Worm (Caenorhabditis elegans): ENCODE results near the gene cup-16.

Gene cup-16

DNA sequence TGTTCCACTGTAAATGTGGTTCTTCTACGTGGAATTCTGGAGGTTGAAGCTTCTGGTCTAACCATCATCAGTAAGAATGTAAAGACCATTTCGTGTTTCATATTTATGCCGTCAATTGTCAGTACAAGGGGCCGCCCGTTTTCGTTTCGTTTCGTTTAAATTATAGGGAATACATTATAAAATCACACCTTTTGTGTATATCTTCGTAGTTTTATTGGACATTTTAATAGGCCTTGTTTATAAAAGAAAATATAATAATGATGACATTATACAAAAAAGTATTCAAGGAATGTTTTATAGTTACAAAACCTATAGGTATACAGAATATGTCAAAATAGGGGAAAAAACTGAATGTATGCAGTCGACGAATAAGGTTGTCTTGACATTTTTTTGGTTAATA is 3.2 kb upstream of the cup-16 start, which contains the start of gene ceh-7:
ceh-7 (minus strand) TSS at position 101 of the 400 bp plus-strand sequence.
- TF ChIP-seq unc-62 (GFP tag; optimal IDR thresholded peaks at IDR 0.05) = no peak

DNA sequence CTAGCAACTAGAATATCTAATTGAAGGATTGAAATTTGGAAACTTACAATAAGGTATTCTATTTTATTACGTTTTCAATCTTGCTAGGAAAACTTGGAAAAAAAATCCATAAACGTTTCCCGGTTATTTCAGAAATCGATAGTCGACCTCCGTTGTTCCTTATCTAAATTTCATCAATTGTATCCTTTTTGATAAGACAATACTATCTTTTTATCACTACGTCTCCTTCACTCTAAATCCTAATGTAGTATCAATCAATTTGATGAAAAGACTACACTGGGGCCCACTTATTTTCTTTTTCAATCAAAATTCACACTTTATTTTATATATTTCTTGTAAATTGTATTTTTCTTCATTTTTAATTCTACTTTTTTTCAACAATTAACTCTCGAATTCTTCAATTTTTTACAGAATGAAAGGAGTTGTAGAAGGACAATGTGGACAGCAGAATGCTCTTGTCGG is 2.5 kb upstream of the cup-16 start, which contains the start of gene prx-5:
prx-5 (plus strand) TSS at position 412 of the 462 bp plus-strand sequence.
- no peak for TF ChIP-seq unc-62 (GFP tag; optimal IDR thresholded peaks at IDR 0.05)

- no peak for TF ChIP-seq unc-62 (GFP tag; optimal IDR thresholded peaks at IDR 0.05)
These were observed 3.4 kb downstream of the cup-16 start, which contains the start of gene srg-15 for ce11 chrII:8710317-8710716. srg-15 (minus strand) TSS chrII:8710417.

- TF ChIP-seq unc-62 (GFP tag; optimal IDR thresholded peaks at IDR 0.05) = no peak
These were observed 8.0 kb downstream of the cup-16 start, which contains the start of the genes rab-21 and T01B7.13 for ce11 chrII:8714913-8715447. rab-21 (minus strand) TSS chrII:8715013. T01B7.13 (plus strand) TSS chrII:8715397.

DNA sequence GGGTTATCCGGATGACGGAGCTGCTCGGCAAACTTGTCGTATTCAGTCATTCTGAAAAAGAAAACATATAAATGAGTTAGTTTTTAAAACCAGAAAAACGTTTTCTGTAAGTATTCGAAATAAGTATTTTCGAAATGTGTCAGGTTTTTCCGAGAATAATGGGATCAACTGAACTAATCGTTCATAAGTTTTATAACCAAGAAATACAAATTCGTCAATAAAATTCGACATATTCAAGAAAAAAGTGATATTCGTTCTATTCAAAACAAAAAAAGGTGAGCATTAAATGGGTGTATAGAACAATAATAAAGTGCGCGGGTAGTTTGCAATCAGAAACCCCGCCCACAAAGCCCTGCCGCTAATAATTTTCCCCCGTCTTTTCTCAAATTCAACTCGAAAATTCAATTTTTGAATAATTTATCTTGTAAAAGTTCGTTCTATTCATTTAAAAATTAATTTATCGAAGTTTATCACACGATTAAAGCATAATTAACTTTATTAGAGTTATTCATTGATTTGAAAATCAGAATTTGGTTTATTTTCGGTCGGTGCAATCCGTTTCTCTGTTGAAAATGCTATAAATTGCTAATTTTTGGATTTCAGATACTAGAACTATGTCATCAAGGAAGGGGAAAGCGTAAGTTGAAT is 9.4 kb downstream of the cup-16 start, which contains the start of the genes cyn-11 and T01B7.5:
cyn-11 (minus strand) TSS at position 51 of the 648 bp plus-strand sequence.
T01B7.5 (plus strand) TSS at position 598 of the 648 bp plus-strand sequence.
- no peak for TF ChIP-seq unc-62 (GFP tag; optimal IDR thresholded peaks at IDR 0.05)

DNA sequence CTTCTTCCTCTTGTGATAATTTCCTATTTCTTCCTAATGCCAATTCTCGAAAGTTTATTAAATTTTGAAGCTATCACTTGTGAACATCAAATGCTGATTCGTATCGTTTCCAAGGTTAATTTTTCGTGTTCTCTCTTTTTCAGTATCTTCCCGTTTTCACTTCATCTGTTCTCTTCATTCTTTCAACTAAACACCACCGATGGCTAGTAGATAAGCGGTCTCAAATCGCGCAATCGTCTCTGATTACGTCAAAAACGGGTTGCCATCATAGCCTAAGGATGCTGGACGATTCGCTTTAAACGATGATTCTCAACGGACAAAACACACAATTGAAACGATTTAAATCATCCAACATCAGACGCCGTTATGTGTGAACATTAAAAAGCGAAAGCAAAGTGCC is 10.6 kb downstream of the cup-16 start:
- no peak for TF ChIP-seq unc-62 (GFP tag; optimal IDR thresholded peaks at IDR 0.05)

DNA sequence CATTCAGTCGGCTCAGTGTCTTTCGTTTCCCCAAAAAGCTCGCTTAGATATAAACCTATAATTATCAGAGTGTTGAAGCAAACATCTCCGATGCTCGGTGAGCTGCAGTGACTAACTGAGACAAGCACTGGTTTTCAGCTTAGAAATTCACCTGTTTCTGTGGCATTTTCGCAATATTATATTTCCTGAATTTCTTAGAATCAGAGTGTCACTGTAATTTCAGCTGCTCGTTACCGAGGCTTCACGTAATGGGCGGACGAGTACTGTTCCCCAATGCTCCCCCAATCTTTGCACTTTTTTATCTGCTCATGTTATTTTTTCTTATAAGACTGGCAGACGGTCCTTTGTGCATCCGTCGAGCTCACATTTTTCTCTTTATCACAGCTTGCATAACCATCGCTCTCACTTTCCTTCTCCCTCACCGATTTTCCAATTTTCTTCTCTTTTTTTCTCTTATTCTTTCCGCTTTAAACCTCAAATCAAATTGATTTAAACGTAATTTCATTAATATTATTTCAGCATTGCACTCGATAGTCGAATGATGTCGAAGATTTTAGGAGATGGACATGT is 15.1 kb downstream of the cup-16 start, which contains the start of gene trcs-2:
trcs-2 (plus strand) TSS at position 520 of the 570 bp plus-strand sequence.
- no peak for TF ChIP-seq unc-62 (GFP tag; optimal IDR thresholded peaks at IDR 0.05)

DNA sequence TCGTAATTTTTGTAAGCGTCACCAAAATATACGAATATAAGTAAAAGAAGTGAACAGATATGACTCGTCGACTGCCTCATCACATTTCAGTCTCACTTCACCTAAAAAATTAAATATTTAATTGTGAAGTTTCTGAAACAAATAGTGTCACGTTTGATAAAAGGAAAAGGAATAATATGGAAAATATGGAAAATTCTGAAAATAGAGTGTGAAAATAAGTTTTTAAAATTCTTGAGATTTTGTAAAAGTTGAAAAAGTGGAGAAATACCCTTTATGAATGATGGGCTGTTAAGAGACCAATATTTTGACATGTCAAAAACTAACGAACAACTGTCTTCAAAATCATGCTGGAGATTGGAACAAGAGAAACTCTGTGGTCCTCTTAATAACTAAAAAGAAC is 19.7 kb downstream of the cup-16 start, which contains the start of gene T01B7.9:
T01B7.9 (minus strand) TSS at position 101 of the 400 bp plus-strand sequence.
- TF ChIP-seq unc-62 (GFP tag; optimal IDR thresholded peaks at IDR 0.05) = no peak

DNA sequence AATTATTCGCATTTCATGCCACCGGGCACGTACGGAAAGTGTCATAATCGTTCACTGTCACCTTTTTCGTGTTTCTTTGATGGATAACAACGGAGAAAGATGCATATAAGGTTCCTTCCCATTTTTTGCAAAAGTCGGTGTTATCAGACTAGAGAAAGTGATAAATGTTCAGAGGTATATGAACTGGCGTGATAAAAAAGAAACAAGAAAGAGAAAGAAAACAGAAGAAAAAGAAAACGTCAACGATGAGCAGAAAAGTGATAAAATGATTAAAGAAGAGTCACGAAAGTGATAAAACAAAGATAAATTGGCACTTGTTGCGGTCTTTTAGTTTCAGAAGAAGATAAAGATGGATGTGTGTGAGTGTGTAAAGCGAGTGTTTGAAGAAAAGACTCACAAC is 23.3 kb downstream of the cup-16 start:
- TF ChIP-seq unc-62 (GFP tag; optimal IDR thresholded peaks at IDR 0.05) = no peak

DNA sequence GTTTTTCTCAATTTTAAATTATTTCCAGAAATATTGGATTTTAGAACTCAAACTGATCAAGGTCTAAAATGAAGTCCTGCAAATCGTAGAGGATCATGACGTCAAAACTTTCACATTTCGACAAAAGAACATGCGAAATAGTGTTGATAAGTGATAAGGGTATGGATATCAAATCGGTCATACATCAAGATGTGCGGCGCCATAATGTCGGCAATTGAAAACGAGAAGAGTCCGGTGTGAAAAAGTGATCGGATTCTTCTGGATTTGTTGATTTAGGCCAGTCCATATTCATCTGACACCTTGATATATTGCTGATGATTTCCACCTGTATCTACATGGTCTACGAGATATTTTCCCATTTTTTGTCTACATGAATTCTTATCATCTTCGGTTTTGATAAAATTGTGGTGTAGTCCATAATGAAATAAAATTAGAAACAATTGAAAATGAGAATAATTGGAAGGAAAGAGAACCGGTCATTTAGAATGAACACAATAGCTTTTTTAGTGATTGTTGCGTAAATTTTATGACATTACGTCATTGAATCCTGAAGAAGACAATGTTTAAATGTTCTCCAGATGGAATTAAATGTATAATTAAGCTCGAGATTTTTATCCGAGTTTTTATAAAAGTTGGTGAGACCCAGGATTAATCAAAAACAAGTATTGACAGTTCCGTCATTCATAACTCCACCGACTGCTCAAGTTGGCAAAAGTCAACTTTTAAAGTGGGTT is 24.2 kb downstream of the cup-16 start:
- no peak for TF ChIP-seq unc-62 (GFP tag; optimal IDR thresholded peaks at IDR 0.05)

- no peak for TF ChIP-seq unc-62 (GFP tag; optimal IDR thresholded peaks at IDR 0.05)
These were observed 24.8 kb downstream of the cup-16 start for ce11 chrII:8731736-8732229.

- no peak for TF ChIP-seq unc-62 (GFP tag; optimal IDR thresholded peaks at IDR 0.05)
These were observed 25.6 kb downstream of the cup-16 start, which contains the start of gene rol-6 for ce11 chrII:8732339-8733100. rol-6 (plus strand) TSS chrII:8733050.

- TF ChIP-seq unc-62 (GFP tag; optimal IDR thresholded peaks at IDR 0.05) = no peak
These were observed 26.7 kb downstream of the cup-16 start for ce11 chrII:8733627-8734026.

ce11 chrII:8737456-8737855 is 30.5 kb downstream of the cup-16 start, which contains the start of gene idpb-4:
idpb-4 (minus strand) TSS chrII:8737556.
- no peak for TF ChIP-seq unc-62 (GFP tag; optimal IDR thresholded peaks at IDR 0.05)

DNA sequence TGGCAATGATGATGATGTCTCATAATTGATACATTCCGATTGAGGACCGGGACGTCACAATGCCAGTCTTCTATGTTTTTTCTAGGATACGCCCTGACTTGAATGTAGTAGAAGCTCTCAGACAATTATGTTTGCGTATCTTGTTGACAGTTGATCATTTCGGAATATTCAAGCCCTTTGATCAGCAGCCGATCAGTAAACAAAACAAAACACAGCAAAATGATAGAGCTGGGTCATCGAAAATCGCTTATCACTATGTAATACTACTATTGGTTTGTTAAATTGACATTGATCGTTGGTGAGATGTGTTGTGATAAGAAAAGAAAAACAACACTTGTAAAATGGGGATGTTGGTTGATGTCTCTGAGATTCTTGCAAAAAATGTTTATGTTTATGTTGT is 31.3 kb downstream of the cup-16 start:
- no peak for TF ChIP-seq unc-62 (GFP tag; optimal IDR thresholded peaks at IDR 0.05)

Measured in whole organism, dauer.